Fruit fly (Drosophila melanogaster): ENCODE results near the gene NSD.

The NSD gene

dm6 chr3R:27925000-27925970, 12.4 kb downstream of the NSD start, which contains the start of gene mino (continued):
- TF ChIP-seq lab (GFP tag; optimal IDR thresholded peaks at IDR 0.05) (peak; percentile 21), sens (GFP tag) (peak; percentile 45), CG34376 (GFP tag; optimal IDR thresholded peaks at IDR 0.05) (peak; percentile 80), CG11456 (GFP tag; IDR thresholded peaks at IDR 0.05) (no peak), CG34224 (GFP tag; IDR thresholded peaks at IDR 0.05; ENCODE audit: partially characterized antibody) (0 out of 3 replicates have a peak, but pooled peaks have one; percentile 16), org-1 (GFP tag; optimal IDR thresholded peaks at IDR 0.05) (no peak), exex (tag; optimal IDR thresholded peaks at IDR 0.05) (peak; percentile 92), dati (GFP tag; IDR thresholded peaks at IDR 0.05) (0 out of 2 replicates have a peak, but pooled peaks have one; percentile 26), hbn (GFP tag; IDR thresholded peaks at IDR 0.05; ENCODE audit: partially characterized antibody) (no peak), CG2199 (GFP tag; IDR thresholded peaks at IDR 0.05) (0 out of 3 replicates have a peak, but pooled peaks have one; percentile 40), Gug (GFP tag; IDR thresholded peaks at IDR 0.05) (no peak), ham (GFP tag; IDR thresholded peaks at IDR 0.05) (no peak), Antp (GFP tag; optimal IDR thresholded peaks at IDR 0.05) (no peak), Rfx (GFP tag; IDR thresholded peaks at IDR 0.05) (0 out of 2 replicates have a peak, but pooled peaks have one; percentile 4), CG9437 (GFP tag; optimal IDR thresholded peaks at IDR 0.05) (no peak), CG13894 (tag; optimal IDR thresholded peaks at IDR 0.05) (peak; percentile 99), chinmo (GFP tag; IDR thresholded peaks at IDR 0.05; ENCODE audit: partially characterized antibody) (peak; percentile 73; the same call in 3 of the 4 replicates), CG42726 (GFP tag; IDR thresholded peaks at IDR 0.05; ENCODE audit: partially characterized antibody) (no peak), onecut (GFP tag; IDR thresholded peaks at IDR 0.05) (no peak), kah (GFP tag; optimal IDR thresholded peaks at IDR 0.05) (peak; percentile 7), CG11085 (GFP tag; IDR thresholded peaks at IDR 0.05) (0 out of 2 replicates have a peak, but pooled peaks have one; percentile 9), phol (tag; optimal IDR thresholded peaks at IDR 0.05) (no peak), CG13424 (tag; optimal IDR thresholded peaks at IDR 0.05) (no peak), vfl (GFP tag; optimal IDR thresholded peaks at IDR 0.05) (no peak), Dll (GFP tag; IDR thresholded peaks at IDR 0.05; ENCODE audit: partially characterized antibody) (0 out of 4 replicates have a peak, but pooled peaks have one; percentile 10), CG43689 (GFP tag; IDR thresholded peaks at IDR 0.05) (0 out of 2 replicates have a peak, but pooled peaks have one; percentile 6), MBD-R2 (GFP tag; IDR thresholded peaks at IDR 0.05) (no peak), HLH54F (GFP tag; optimal IDR thresholded peaks at IDR 0.05) (no peak), zen (tag; optimal IDR thresholded peaks at IDR 0.05) (peak; percentile 44), abd-A (tag; optimal IDR thresholded peaks at IDR 0.05) (no peak), Jarid2 (GFP tag; optimal IDR thresholded peaks at IDR 0.05) (peak; percentile 17), Tbp (GFP tag; optimal IDR thresholded peaks at IDR 0.05) (no peak), CG10274 (GFP tag; optimal IDR thresholded peaks at IDR 0.05) (no peak), YL-1 (GFP tag; optimal IDR thresholded peaks at IDR 0.05) (no peak), CG13287 (GFP tag; IDR thresholded peaks at IDR 0.05; ENCODE audit: partially characterized antibody) (0 out of 2 replicates have a peak, but pooled peaks have one; percentile 19), dpn (GFP tag; optimal IDR thresholded peaks at IDR 0.05) (no peak), sima (GFP tag; optimal IDR thresholded peaks at IDR 0.05) (no peak), CG13624 (GFP tag; optimal IDR thresholded peaks at IDR 0.05) (peak; percentile 57), CG13775 (GFP tag; optimal IDR thresholded peaks at IDR 0.05) (peak; percentile 20), CG6175 (GFP tag; IDR thresholded peaks at IDR 0.05) (0 out of 3 replicates have a peak, but pooled peaks have one; percentile 50), CG2889 (GFP tag; IDR thresholded peaks at IDR 0.05) (no peak), CG2678 (tag; optimal IDR thresholded peaks at IDR 0.05) (peak; percentile 28), CG12659 (GFP tag; optimal IDR thresholded peaks at IDR 0.05) (no peak), CG12769 (tag; optimal IDR thresholded peaks at IDR 0.05) (peak; percentile 23), CG10959 (GFP tag; IDR thresholded peaks at IDR 0.05) (no peak), Atf3 (GFP tag; optimal IDR thresholded peaks at IDR 0.05) (no peak), CG30403 (GFP tag; optimal IDR thresholded peaks at IDR 0.05) (no peak)
